Worm (Caenorhabditis elegans) whole organism, L1 larva: ENCODE results near the gene pqn-35.

Source experiments
- ama-1 ChIP-seq: fragments of 150-350 bp; optimal IDR thresholded peaks from 2 replicates; lab custom pipeline; 2014
- elt-3 ChIP-seq, 6 experiments: fragments of 150-350 bp in 1 of 6; sonication (generic microtip); optimal IDR thresholded peaks; 2 replicates each; lab custom pipeline; 2017 to 2018; ENCODE audit warnings: missing biosample characterization in 6 of 6, missing genetic modification characterization in 6 of 6, inconsistent platforms in 1 of 6
- unc-62 ChIP-seq: fragments of 150-350 bp; optimal IDR thresholded peaks from 2 replicates; lab custom pipeline; 2014; ENCODE audit warnings: missing biosample characterization, missing genetic modification reagents, missing genetic modification characterization

- no peak for TF ChIP-seq unc-62 (GFP tag; lab: Kevin White, UChicago)
- no peak for TF ChIP-seq elt-3 (tag; optimal IDR thresholded peaks at IDR 0.05; lab: Kevin White, UChicago)
- no peak for TF ChIP-seq ama-1
Measured at ce11 chrII:4577391-4577790, 35.4 kb upstream of the pqn-35 start.
